Worm (Caenorhabditis elegans): ENCODE measurements around the gene nep-11.
"Not testable (repeated sequence)": the region's sequence is repeated elsewhere in the genome, so short reads cannot be mapped to it uniquely, and the experiment has no call there.

Gene nep-11

ce11 chrII:3425433-3425832 is at the start of gene nep-11:
Gene nep-11 (minus strand): TSS chrII:3425533.
- no peak for TF ChIP-seq unc-62 (GFP tag; optimal IDR thresholded peaks at IDR 0.05)

- TF ChIP-seq unc-62 (GFP tag; optimal IDR thresholded peaks at IDR 0.05), result no peak
Measured at ce11 chrII:3473744-3474143, 48.4 kb upstream of the nep-11 start, which contains the start of gene sdz-32. Gene sdz-32 (plus strand): TSS chrII:3474044.

- no peak for TF ChIP-seq unc-62 (GFP tag; optimal IDR thresholded peaks at IDR 0.05)
Measured at ce11 chrII:3472817-3473216, 47.5 kb upstream of the nep-11 start, which contains the start of gene Y49F6B.6. Gene Y49F6B.6 (plus strand): TSS chrII:3473117.

- no peak for TF ChIP-seq unc-62 (GFP tag; optimal IDR thresholded peaks at IDR 0.05)
Measured at ce11 chrII:3472316-3472715, 47.0 kb upstream of the nep-11 start, which contains the start of gene Y49F6B.12. Gene Y49F6B.12 (minus strand): TSS chrII:3472416.

- no peak for TF ChIP-seq unc-62 (GFP tag; optimal IDR thresholded peaks at IDR 0.05)
Measured at ce11 chrII:3471603-3472002, 46.3 kb upstream of the nep-11 start, which contains the start of gene Y49F6B.13. Gene Y49F6B.13 (minus strand): TSS chrII:3471703.

ce11 chrII:3470549-3470948 is 45.2 kb upstream of the nep-11 start, which contains the start of gene Y49F6B.20:
Gene Y49F6B.20 (minus strand): TSS chrII:3470649.
- TF ChIP-seq unc-62 (GFP tag; optimal IDR thresholded peaks at IDR 0.05), result no peak

- TF ChIP-seq unc-62 (GFP tag; optimal IDR thresholded peaks at IDR 0.05), result not testable (repeated sequence)
Measured at ce11 chrII:3464580-3464979, 39.2 kb upstream of the nep-11 start, which contains the start of gene C16C8.10. Gene C16C8.10 (minus strand): TSS chrII:3464680.

- no peak for TF ChIP-seq unc-62 (GFP tag; optimal IDR thresholded peaks at IDR 0.05)
Measured at ce11 chrII:3463097-3463496, 37.8 kb upstream of the nep-11 start, which contains the start of gene C16C8.9. Gene C16C8.9 (minus strand): TSS chrII:3463197.

ce11 chrII:3461586-3461985 is 36.3 kb upstream of the nep-11 start, which contains the start of gene C16C8.8:
Gene C16C8.8 (minus strand): TSS chrII:3461686.
- no peak for TF ChIP-seq unc-62 (GFP tag; optimal IDR thresholded peaks at IDR 0.05)

- no peak for TF ChIP-seq unc-62 (GFP tag; optimal IDR thresholded peaks at IDR 0.05)
Measured at ce11 chrII:3460048-3460447, 34.7 kb upstream of the nep-11 start, which contains the start of gene C16C8.7. Gene C16C8.7 (minus strand): TSS chrII:3460148.

ce11 chrII:3459199-3459598 is 33.9 kb upstream of the nep-11 start:
- no peak for TF ChIP-seq unc-62 (GFP tag; optimal IDR thresholded peaks at IDR 0.05)

ce11 chrII:3458209-3458608 is 32.9 kb upstream of the nep-11 start, which contains the start of the genes C16C8.26 and C16C8.19:
Gene C16C8.26 (minus strand): TSS chrII:3458309.
Gene C16C8.19 (plus strand): TSS chrII:3458487.
- TF ChIP-seq unc-62 (GFP tag; optimal IDR thresholded peaks at IDR 0.05), result no peak

ce11 chrII:3453521-3453920 is 28.2 kb upstream of the nep-11 start, which contains the start of gene C16C8.11:
Gene C16C8.11 (plus strand): TSS chrII:3453708.
- no peak for TF ChIP-seq unc-62 (GFP tag; optimal IDR thresholded peaks at IDR 0.05)

- TF ChIP-seq unc-62 (GFP tag; optimal IDR thresholded peaks at IDR 0.05), result no peak
Measured at ce11 chrII:3452421-3452820, 27.1 kb upstream of the nep-11 start, which contains the start of gene C16C8.12. Gene C16C8.12 (plus strand): TSS chrII:3452721.

ce11 chrII:3449514-3449913 is 24.2 kb upstream of the nep-11 start, which contains the start of gene C16C8.14:
Gene C16C8.14 (plus strand): TSS chrII:3449814.
- not testable (repeated sequence) for TF ChIP-seq unc-62 (GFP tag; optimal IDR thresholded peaks at IDR 0.05)

- no peak for TF ChIP-seq unc-62 (GFP tag; optimal IDR thresholded peaks at IDR 0.05)
Measured at ce11 chrII:3448776-3449280, 23.5 kb upstream of the nep-11 start, which contains the start of gene C16C8.25. Gene C16C8.25 (plus strand): TSS chrII:3449230.

ce11 chrII:3447906-3448305 is 22.6 kb upstream of the nep-11 start, which contains the start of gene C16C8.21:
Gene C16C8.21 (plus strand): TSS chrII:3448206.
- no peak for TF ChIP-seq unc-62 (GFP tag; optimal IDR thresholded peaks at IDR 0.05)
